Fruit fly (Drosophila melanogaster): ENCODE measurements around the gene CG12885.

dm6 chr3R:27478375-27478774 lies 42.3 kb upstream of the CG12885 start, which contains the start of gene Cyp6a18:
- TF ChIP-seq ap (GFP tag; IDR thresholded peaks at IDR 0.05) (no peak), CG15479 (GFP tag; optimal IDR thresholded peaks at IDR 0.05) (no peak)
